Fruit fly (Drosophila melanogaster) whole organism, embryonic: ENCODE data around the gene CG32369.

Experiments
- Asciz ChIP-seq: fragments of 200-800 bp; sonication (Bioruptor generic); optimal IDR thresholded peaks from 2 replicates; lab custom pipeline; 2017; ENCODE audit warnings: missing biosample characterization, mild to moderate bottlenecking, missing genetic modification characterization, missing genetic modification reagents
- CG10267 ChIP-seq: fragments of 200-800 bp; sonication (Bioruptor generic); optimal IDR thresholded peaks from 2 replicates; lab custom pipeline; 2018; ENCODE audit warnings: missing biosample characterization, mild to moderate bottlenecking, missing genetic modification characterization, moderate library complexity
- CG12236 ChIP-seq: fragments of 200-800 bp; sonication (Bioruptor generic); optimal IDR thresholded peaks from 2 replicates; lab custom pipeline; 2016; ENCODE audit warnings: missing biosample characterization, missing genetic modification characterization
- CG14014 ChIP-seq: fragments of 200-800 bp; sonication (Bioruptor generic); IDR thresholded peaks from 2 replicates; pipeline ENCODE4 v1.3.6; 2022; ENCODE audit warnings: missing biosample characterization, missing genetic modification characterization
- CG15479 ChIP-seq: fragments of 200-800 bp; sonication (Bioruptor generic); optimal IDR thresholded peaks from 3 replicates; lab custom pipeline; 2019; ENCODE audit warnings: missing biosample characterization, mild to moderate bottlenecking, missing genetic modification characterization, moderate library complexity
- CG18011 ChIP-seq: fragments of 200-800 bp; sonication (Bioruptor generic); optimal IDR thresholded peaks from 2 replicates; lab custom pipeline; 2017; ENCODE audit warnings: missing biosample characterization, missing genetic modification characterization, mild to moderate bottlenecking, moderate library complexity, missing genotype
- CG18619 ChIP-seq: fragments of 200-800 bp; sonication (Bioruptor generic); optimal IDR thresholded peaks from 3 replicates; lab custom pipeline; 2017; ENCODE audit warnings: missing biosample characterization, mild to moderate bottlenecking, missing genetic modification characterization
- CG2199 ChIP-seq: fragments of 200-800 bp; sonication (Bioruptor generic); IDR thresholded peaks from 3 replicates; pipeline ENCODE4 v1.3.6; 2022; ENCODE audit warnings: missing biosample characterization, missing genetic modification characterization
- CG34376 ChIP-seq: fragments of 200-800 bp; sonication (Bioruptor generic); optimal IDR thresholded peaks from 2 replicates; lab custom pipeline; 2018; ENCODE audit warnings: missing biosample characterization, mild to moderate bottlenecking, missing genetic modification characterization
- CG3726 ChIP-seq: fragments of 200-800 bp; sonication (Bioruptor generic); IDR thresholded peaks from 3 replicates; pipeline ENCODE4, ENCODE4 v1.3.6; 2022; ENCODE audit warnings: missing biosample characterization, missing genetic modification characterization
- CG3995 ChIP-seq: fragments of 200-800 bp; sonication (Bioruptor generic); optimal IDR thresholded peaks from 3 replicates; lab custom pipeline; 2016; ENCODE audit warnings: missing biosample characterization, missing genetic modification characterization
- CG7987 ChIP-seq: fragments of 200-800 bp; sonication (Bioruptor generic); optimal IDR thresholded peaks from 2 replicates; lab custom pipeline; 2018; ENCODE audit warnings: missing biosample characterization, mild to moderate bottlenecking, missing genetic modification characterization, moderate library complexity
- CG9437 ChIP-seq: fragments of 200-800 bp; sonication (Bioruptor generic); optimal IDR thresholded peaks from 2 replicates; lab custom pipeline; 2018; ENCODE audit warnings: missing biosample characterization, mild to moderate bottlenecking, missing genetic modification characterization
- Chrac-16 ChIP-seq: fragments of 200-800 bp; sonication (Bioruptor generic); optimal IDR thresholded peaks from 3 replicates; lab custom pipeline; 2016; ENCODE audit warnings: missing biosample characterization, missing genetic modification characterization
- Deaf1 ChIP-seq: fragments of 200-800 bp; optimal IDR thresholded peaks from 3 replicates; lab custom pipeline; 2019; ENCODE audit warnings: missing biosample characterization, mild to moderate bottlenecking, missing genetic modification characterization, moderate library complexity
- Doc2 ChIP-seq: fragments of 200-800 bp; sonication (Bioruptor generic); IDR thresholded peaks from 2 replicates; pipeline ENCODE4 v1.3.6; 2022; ENCODE audit warnings: missing biosample characterization, missing genetic modification characterization
- E2f2 ChIP-seq: fragments of 200-800 bp; sonication (Bioruptor generic); IDR thresholded peaks from 2 replicates; pipeline ENCODE4 v1.3.6; 2022; ENCODE audit warnings: missing biosample characterization, missing genetic modification characterization
- Eip74EF ChIP-seq, 2 experiments: fragments of 200-800 bp in 1 of 2; fragments of >200 bp in 1 of 2; sonication (Bioruptor generic) in 1 of 2; optimal IDR thresholded peaks; 2 replicates each; lab custom pipeline; 2017 to 2019; ENCODE audit warnings: missing biosample characterization in 2 of 2, missing genetic modification characterization in 2 of 2, mild to moderate bottlenecking in 1 of 2, moderate library complexity in 1 of 2
- Ets65A ChIP-seq: fragments of 200-800 bp; sonication (Bioruptor generic); peaks from one replicate; lab custom pipeline; 2016; ENCODE audit warnings: missing biosample characterization, missing genetic modification characterization
- HLH4C ChIP-seq: fragments of 200-800 bp; sonication (Bioruptor generic); IDR thresholded peaks from 3 replicates; pipeline ENCODE4 v1.3.6; 2022; ENCODE audit warnings: missing biosample characterization, missing genetic modification characterization; ENCODE audit not compliant: partially characterized antibody
- Nf-YC ChIP-seq: fragments of 200-800 bp; optimal IDR thresholded peaks from 3 replicates; lab custom pipeline; 2019; ENCODE audit warnings: missing biosample characterization, mild to moderate bottlenecking, missing genetic modification characterization, moderate library complexity
- Tbp ChIP-seq: fragments of >200 bp; optimal IDR thresholded peaks from 2 replicates; lab custom pipeline; 2018; ENCODE audit warnings: missing biosample characterization, missing genetic modification characterization
- YL-1 ChIP-seq: fragments of 200-800 bp; sonication (Bioruptor generic); optimal IDR thresholded peaks from 3 replicates; lab custom pipeline; 2017; ENCODE audit warnings: missing biosample characterization, mild to moderate bottlenecking, missing genetic modification characterization
- az2 ChIP-seq: fragments of 200-800 bp; sonication (Bioruptor generic); optimal IDR thresholded peaks from 3 replicates; lab custom pipeline; 2016; ENCODE audit warnings: missing biosample characterization, missing genetic modification characterization
- br ChIP-seq: fragments of >200 bp; optimal IDR thresholded peaks from 2 replicates; lab custom pipeline; 2017
- bsh ChIP-seq, 2 experiments: fragments of 200-800 bp; sonication (Bioruptor generic); optimal IDR thresholded peaks; 2 replicates each; lab custom pipeline; 2017 to 2018; ENCODE audit warnings: mild to moderate bottlenecking in 2 of 2, missing biosample characterization in 2 of 2, missing genetic modification characterization in 2 of 2, moderate library complexity in 1 of 2
- cato ChIP-seq: fragments of 200-800 bp; sonication (Bioruptor generic); optimal IDR thresholded peaks from 2 replicates; lab custom pipeline; 2016; ENCODE audit warnings: missing biosample characterization, missing genetic modification characterization, borderline replicate concordance
- cg ChIP-seq: fragments of 200-800 bp; sonication (Bioruptor generic); optimal IDR thresholded peaks from 3 replicates; lab custom pipeline; 2019; ENCODE audit warnings: missing biosample characterization, mild to moderate bottlenecking, missing genetic modification characterization, moderate library complexity
- chinmo ChIP-seq: fragments of 200-800 bp; sonication (Bioruptor generic); IDR thresholded peaks from 4 replicates; pipeline ENCODE4 v1.3.6; 2022; ENCODE audit warnings: missing biosample characterization, missing genetic modification characterization; ENCODE audit not compliant: partially characterized antibody
- chn ChIP-seq: fragments of 200-800 bp; sonication (Bioruptor generic); optimal IDR thresholded peaks from 2 replicates; lab custom pipeline; 2016; ENCODE audit warnings: missing biosample characterization, missing genetic modification characterization
- eyg ChIP-seq: fragments of 200-800 bp; sonication (Bioruptor generic); optimal IDR thresholded peaks from 3 replicates; lab custom pipeline; 2016; ENCODE audit warnings: missing biosample characterization, missing genetic modification characterization
- fd96Cb ChIP-seq: fragments of 200-800 bp; sonication (Bioruptor generic); optimal IDR thresholded peaks from 2 replicates; lab custom pipeline; 2018; ENCODE audit warnings: missing biosample characterization, mild to moderate bottlenecking, missing genetic modification characterization, moderate library complexity
- ind ChIP-seq: fragments of 200-800 bp; sonication (Bioruptor generic); optimal IDR thresholded peaks from 3 replicates; lab custom pipeline; 2016; ENCODE audit warnings: missing biosample characterization, missing genetic modification characterization
- nerfin-1 ChIP-seq: fragments of 200-800 bp; sonication (Bioruptor generic); optimal IDR thresholded peaks from 3 replicates; lab custom pipeline; 2019; ENCODE audit warnings: missing biosample characterization, mild to moderate bottlenecking, missing genetic modification characterization, moderate library complexity
- nom ChIP-seq: fragments of 200-800 bp; sonication (Bioruptor generic); optimal IDR thresholded peaks from 2 replicates; lab custom pipeline; 2017; ENCODE audit warnings: missing biosample characterization, missing genetic modification characterization, mild to moderate bottlenecking, moderate library complexity, missing genetic modification reagents
- otp ChIP-seq: fragments of 200-800 bp; sonication (Bioruptor generic); IDR thresholded peaks from 3 replicates; pipeline ENCODE4, ENCODE4 v1.3.6; 2022; ENCODE audit warnings: missing biosample characterization, missing genetic modification characterization
- pan ChIP-seq, 4 experiments: fragments of >200 bp in 3 of 4; fragments of 200-800 bp in 1 of 4; sonication (Bioruptor generic) in 1 of 4; optimal IDR thresholded peaks in 3 of 4; IDR thresholded peaks in 1 of 4; 2 replicates each; pipeline versions ENCODE4 v1.3.6 to Lab custom; 2017 to 2022; ENCODE audit warnings: missing biosample characterization in 2 of 4, missing genetic modification characterization in 2 of 4, mixed read lengths in 1 of 4
- pb ChIP-seq: fragments of 200-800 bp; sonication (Bioruptor generic); optimal IDR thresholded peaks from 3 replicates; lab custom pipeline; 2016; ENCODE audit warnings: missing biosample characterization, missing genetic modification characterization
- run ChIP-seq: fragments of 200-800 bp; sonication (Bioruptor generic); optimal IDR thresholded peaks from 3 replicates; lab custom pipeline; 2018; ENCODE audit warnings: missing biosample characterization, mild to moderate bottlenecking, missing genetic modification characterization
- sens-2 ChIP-seq: fragments of 200-800 bp; sonication (Bioruptor generic); IDR thresholded peaks from 2 replicates; pipeline ENCODE4 v1.3.6; 2022; ENCODE audit warnings: missing biosample characterization, missing genetic modification characterization
- sima ChIP-seq: fragments of 200-800 bp; sonication (Bioruptor generic); optimal IDR thresholded peaks from 2 replicates; lab custom pipeline; 2016; ENCODE audit warnings: missing biosample characterization, missing genetic modification characterization
- sna ChIP-seq: fragments of 200-800 bp; sonication (Bioruptor generic); IDR thresholded peaks from 2 replicates; pipeline ENCODE4 v1.3.6; 2022; ENCODE audit warnings: missing biosample characterization, missing genetic modification characterization; ENCODE audit not compliant: partially characterized antibody
- stwl ChIP-seq: fragments of 200-800 bp; sonication (Bioruptor generic); optimal IDR thresholded peaks from 3 replicates; lab custom pipeline; 2018; ENCODE audit warnings: missing biosample characterization, mild to moderate bottlenecking, missing genetic modification characterization, moderate library complexity
- usp ChIP-seq: fragments of >200 bp; optimal IDR thresholded peaks from 2 replicates; lab custom pipeline; 2017; ENCODE audit warnings: missing biosample characterization, missing genetic modification characterization
- wek ChIP-seq: fragments of 200-800 bp; sonication (Bioruptor generic); optimal IDR thresholded peaks from 3 replicates; lab custom pipeline; 2018; ENCODE audit warnings: missing biosample characterization, mild to moderate bottlenecking, missing genetic modification characterization, moderate library complexity
- zen ChIP-seq: fragments of 200-800 bp; sonication (Bioruptor generic); optimal IDR thresholded peaks from 3 replicates; lab custom pipeline; 2018; ENCODE audit warnings: missing biosample characterization, mild to moderate bottlenecking, missing genetic modification characterization, moderate library complexity
- zen2 ChIP-seq: fragments of 200-800 bp; sonication (Bioruptor generic); IDR thresholded peaks from 3 replicates; pipeline ENCODE4 v1.3.6; 2022; ENCODE audit warnings: missing biosample characterization, missing genetic modification characterization; ENCODE audit not compliant: partially characterized antibody

CG32369 gene

dm6 chr3L:7855455-7855774 lies 45.8 kb upstream of the CG32369 start (continued):
- peak; percentile 56 for TF ChIP-seq Ets65A (GFP tag; lab: Kevin White, UChicago)
- TF ChIP-seq cg (GFP tag; lab: Kevin White, UChicago): peak; percentile 51
- peak; percentile 2 for TF ChIP-seq Deaf1 (tag; lab: Kevin White, UChicago)
- peak; percentile 33; the same call in 1 of the 4 replicates for TF ChIP-seq chinmo (GFP tag; lab: Robert Waterston, UW)
- no peak for TF ChIP-seq E2f2 (GFP tag; lab: Robert Waterston, UW)
- TF ChIP-seq az2 (GFP tag; lab: Kevin White, UChicago): no peak
- TF ChIP-seq otp (GFP tag; lab: Robert Waterston, UW): 0 out of 3 replicates have a peak, but pooled peaks have one; percentile 27
- TF ChIP-seq CG14014: no peak

- TF ChIP-seq zen (no peak), Asciz (GFP tag; lab: Kevin White, UChicago) (peak; percentile 94), CG2199 (GFP tag; lab: Robert Waterston, UW) (peak; percentile 52; the same call in 1 of the 3 replicates), zen2 (GFP tag; lab: Robert Waterston, UW) (no peak), Nf-YC (tag; lab: Kevin White, UChicago) (peak; percentile 65), CG9437 (peak; percentile 46), YL-1 (GFP tag; lab: Kevin White, UChicago) (peak; percentile 65), pb (GFP tag; lab: Kevin White, UChicago) (no peak), HLH4C (0 out of 3 replicates have a peak, but pooled peaks have one; percentile 9), CG18011 (GFP tag; lab: Kevin White, UChicago) (no peak), sima (GFP tag; lab: Kevin White, UChicago) (no peak), bsh (GFP tag; optimal IDR thresholded peaks at IDR 0.05; lab: Kevin White, UChicago) (peak; percentile 8 to 30), Tbp (GFP tag; lab: Kevin White, UChicago) (no peak), pan (optimal IDR thresholded peaks at IDR 0.05; lab: Kevin White, UChicago) (no peak), pan (GFP tag; optimal IDR thresholded peaks at IDR 0.05 in 1 of 2, IDR thresholded peaks at IDR 0.05 in 1 of 2) (no peak), Doc2 (GFP tag; lab: Robert Waterston, UW) (no peak), eyg (GFP tag; lab: Kevin White, UChicago) (no peak), Eip74EF (GFP tag; optimal IDR thresholded peaks at IDR 0.05; lab: Kevin White, UChicago) (peak in 1 of 2 experiments; percentile 97), sens-2 (GFP tag; lab: Robert Waterston, UW) (0 out of 2 replicates have a peak, but pooled peaks have one; percentile 29), CG18619 (GFP tag; lab: Kevin White, UChicago) (peak; percentile 43), CG10267 (tag; lab: Kevin White, UChicago) (peak; percentile 69), run (tag; lab: Kevin White, UChicago) (peak; percentile 43), CG3726 (GFP tag; lab: Robert Waterston, UW) (no peak; the same call in 2 of the 3 replicates), CG34376 (GFP tag; lab: Kevin White, UChicago) (peak; percentile 95), CG15479 (GFP tag; lab: Kevin White, UChicago) (no peak), br (lab: Kevin White, UChicago) (no peak), cato (GFP tag; lab: Kevin White, UChicago) (no peak), nom (GFP tag; lab: Kevin White, UChicago) (peak; percentile 85), fd96Cb (tag; lab: Kevin White, UChicago) (no peak), stwl (peak; percentile 55), nerfin-1 (tag; lab: Kevin White, UChicago) (peak; percentile 83), usp (GFP tag; lab: Kevin White, UChicago) (no peak), CG7987 (peak; percentile 91), ind (GFP tag; lab: Kevin White, UChicago) (no peak), wek (peak; percentile 90), chn (GFP tag; lab: Kevin White, UChicago) (no peak), sna (GFP tag; lab: Robert Waterston, UW) (no peak), CG3995 (GFP tag; lab: Kevin White, UChicago) (no peak), CG12236 (GFP tag; lab: Kevin White, UChicago) (no peak), Chrac-16 (no peak)
Measured at dm6 chr3L:7854752-7855454, 45.3 kb upstream of the CG32369 start.
